Worm (Caenorhabditis elegans): ENCODE measurements around the gene riok-3.
A peak's percentile ranks its signal among the peaks of the same experiment; 100 is the strongest.

Gene riok-3

ce11 chrIII:9752852-9753251 lies 52.0 kb downstream of the riok-3 start, which contains the start of gene ech-6:
TSS of gene ech-6 (minus strand) at chrIII:9752883.
- TF ChIP-seq nhr-129 (tag; optimal IDR thresholded peaks at IDR 0.05): peak; percentile 45
- TF ChIP-seq unc-55 (GFP tag; optimal IDR thresholded peaks at IDR 0.05): peak; percentile 10
- TF ChIP-seq lsy-2 (tag; optimal IDR thresholded peaks at IDR 0.05): peak in 1 of 2 experiments; percentile 60
- peak; percentile 84 for TF ChIP-seq sma-9 (GFP tag; optimal IDR thresholded peaks at IDR 0.05)
- no peak for TF ChIP-seq sma-9 (tag; optimal IDR thresholded peaks at IDR 0.05)
- no peak for TF ChIP-seq nhr-21 (tag; optimal IDR thresholded peaks at IDR 0.05)
- TF ChIP-seq ZK546.5 (tag; optimal IDR thresholded peaks at IDR 0.05): no peak
- peak; percentile 44 for TF ChIP-seq sma-3 (GFP tag; optimal IDR thresholded peaks at IDR 0.05)
- peak; percentile 18 for TF ChIP-seq ama-1 (optimal IDR thresholded peaks at IDR 0.05)
- TF ChIP-seq C34F6.9 (tag; optimal IDR thresholded peaks at IDR 0.05): peak; percentile 52
- peak; percentile 73 for TF ChIP-seq crh-2 (tag; optimal IDR thresholded peaks at IDR 0.05)

Data from whole organism, L2 larva.